Worm (Caenorhabditis elegans) whole organism, L3 larva: Measurements from ENCODE around the gene T05A7.11.

Source experiments
- ZK546.5 ChIP-seq: sonication (generic microtip); optimal IDR thresholded peaks from 2 replicates; lab custom pipeline; 2017; ENCODE audit warnings: missing biosample characterization, missing genetic modification characterization
- aly-2 ChIP-seq: fragments of 150-350 bp; optimal IDR thresholded peaks from 2 replicates; lab custom pipeline; 2014; ENCODE audit warnings: missing biosample characterization, missing genetic modification characterization
- ama-1 ChIP-seq: fragments of 150-350 bp; optimal IDR thresholded peaks from 2 replicates; lab custom pipeline; 2018
- ceh-28 ChIP-seq: fragments of 150-350 bp; optimal IDR thresholded peaks from 2 replicates; lab custom pipeline; 2014; ENCODE audit warnings: missing biosample characterization, missing genetic modification reagents, missing genetic modification characterization
- ceh-9 ChIP-seq: sonication (generic microtip); optimal IDR thresholded peaks from 2 replicates; lab custom pipeline; 2018; ENCODE audit warnings: missing biosample characterization, missing genetic modification characterization
- daf-12 ChIP-seq: fragments of 150-350 bp; optimal IDR thresholded peaks from 2 replicates; lab custom pipeline; 2014; ENCODE audit warnings: missing biosample characterization, missing genetic modification reagents, missing genetic modification characterization
- egl-27 ChIP-seq: sonication (generic microtip); optimal IDR thresholded peaks from 4 replicates; lab custom pipeline; 2017; ENCODE audit warnings: missing biosample characterization, missing genetic modification reagents, missing genetic modification characterization
- egl-5 ChIP-seq: fragments of 150-350 bp; optimal IDR thresholded peaks from 2 replicates; lab custom pipeline; 2017; ENCODE audit warnings: missing biosample characterization, missing genetic modification reagents, missing genetic modification characterization, inconsistent platforms
- elt-1 ChIP-seq: fragments of 150-350 bp; optimal IDR thresholded peaks from 2 replicates; lab custom pipeline; 2014; ENCODE audit warnings: missing biosample characterization, missing genetic modification characterization
- elt-2 ChIP-seq: sonication (generic microtip); optimal IDR thresholded peaks from 2 replicates; lab custom pipeline; 2016; ENCODE audit warnings: missing genetic modification reagents, mild to moderate bottlenecking, missing genetic modification characterization, missing compliant biosample characterization
- elt-3 ChIP-seq, 3 experiments: fragments of 150-350 bp in 1 of 3; sonication (generic microtip) in 2 of 3; optimal IDR thresholded peaks; 2 replicates in 2 of 3; 4 replicates in 1 of 3; lab custom pipeline; 2014 to 2017; ENCODE audit warnings: missing biosample characterization in 3 of 3, missing genetic modification characterization in 3 of 3
- fkh-10 ChIP-seq: sonication (generic microtip); optimal IDR thresholded peaks from 2 replicates; lab custom pipeline; 2017; ENCODE audit warnings: missing biosample characterization, missing genetic modification reagents, missing genetic modification characterization
- fkh-2 ChIP-seq: fragments of 150-350 bp; optimal IDR thresholded peaks from 2 replicates; lab custom pipeline; 2014; ENCODE audit warnings: missing biosample characterization, missing genetic modification reagents, missing genetic modification characterization
- hmg-11 ChIP-seq: sonication (generic microtip); optimal IDR thresholded peaks from 2 replicates; lab custom pipeline; 2016; ENCODE audit warnings: missing genetic modification characterization, missing compliant biosample characterization
- lin-15B ChIP-seq: fragments of 150-350 bp; optimal IDR thresholded peaks from 2 replicates; lab custom pipeline; 2014; ENCODE audit warnings: missing biosample characterization, missing genetic modification characterization
- lin-39 ChIP-seq: fragments of 150-350 bp; optimal IDR thresholded peaks from 2 replicates; lab custom pipeline; 2018; ENCODE audit warnings: missing biosample characterization, missing genetic modification reagents, missing genetic modification characterization
- lsy-12 ChIP-seq: sonication (generic microtip); optimal IDR thresholded peaks from 2 replicates; lab custom pipeline; 2016; ENCODE audit warnings: mild to moderate bottlenecking, missing genetic modification characterization, missing compliant biosample characterization
- mdl-1 ChIP-seq: fragments of 150-350 bp; optimal IDR thresholded peaks from 2 replicates; lab custom pipeline; 2014; ENCODE audit warnings: missing biosample characterization, missing genetic modification characterization
- nfya-1 ChIP-seq: sonication (generic microtip); optimal IDR thresholded peaks from 2 replicates; lab custom pipeline; 2017; ENCODE audit warnings: missing genetic modification characterization, mild to moderate bottlenecking, missing compliant biosample characterization, antibody characterized with exemption, moderate library complexity; ENCODE audit not compliant: insufficient read depth
- nhr-11 ChIP-seq: fragments of 150-350 bp; optimal IDR thresholded peaks from 2 replicates; lab custom pipeline; 2014; ENCODE audit warnings: missing biosample characterization, missing genetic modification characterization
- nhr-23 ChIP-seq: fragments of 150-350 bp; optimal IDR thresholded peaks from 2 replicates; lab custom pipeline; 2014; ENCODE audit warnings: missing biosample characterization, missing genetic modification reagents, missing genetic modification characterization
- nhr-237 ChIP-seq: fragments of 150-350 bp; optimal IDR thresholded peaks from 2 replicates; lab custom pipeline; 2014; ENCODE audit warnings: missing biosample characterization, missing genetic modification characterization
- nhr-25 ChIP-seq: sonication (generic microtip); optimal IDR thresholded peaks from 2 replicates; lab custom pipeline; 2017; ENCODE audit warnings: missing biosample characterization, missing genetic modification characterization
- nhr-43 ChIP-seq: sonication (generic microtip); optimal IDR thresholded peaks from 2 replicates; lab custom pipeline; 2016; ENCODE audit warnings: mild to moderate bottlenecking, missing genetic modification characterization, missing compliant biosample characterization; ENCODE audit not compliant: poor library complexity, severe bottlenecking
- nhr-67 ChIP-seq: fragments of 150-350 bp; optimal IDR thresholded peaks from 2 replicates; lab custom pipeline; 2014; ENCODE audit warnings: missing biosample characterization, missing genetic modification characterization
- nhr-76 ChIP-seq: fragments of 150-350 bp; sonication (generic microtip); optimal IDR thresholded peaks from 5 replicates; lab custom pipeline; 2014; ENCODE audit warnings: missing biosample characterization, missing genetic modification characterization
- pha-4 ChIP-seq: fragments of 150-350 bp; optimal IDR thresholded peaks from 2 replicates; lab custom pipeline; 2014; ENCODE audit warnings: missing biosample characterization, missing genetic modification reagents, missing genetic modification characterization
- pqm-1 ChIP-seq: fragments of 150-350 bp; optimal IDR thresholded peaks from 2 replicates; lab custom pipeline; 2017; ENCODE audit warnings: missing biosample characterization, missing genetic modification characterization, inconsistent platforms
- sea-2 ChIP-seq: fragments of 150-350 bp; sonication (generic microtip); optimal IDR thresholded peaks from 4 replicates; lab custom pipeline; 2014; ENCODE audit warnings: missing biosample characterization, missing genetic modification reagents, missing genetic modification characterization
- skn-1 ChIP-seq: fragments of 150-350 bp; optimal IDR thresholded peaks from 2 replicates; lab custom pipeline; 2014; ENCODE audit warnings: missing biosample characterization, missing genetic modification characterization
- snpc-4 ChIP-seq: fragments of 150-350 bp; optimal IDR thresholded peaks from 2 replicates; lab custom pipeline; 2014; ENCODE audit warnings: missing biosample characterization, missing genetic modification characterization
- tbx-2 ChIP-seq: sonication (generic microtip); optimal IDR thresholded peaks from 2 replicates; lab custom pipeline; 2016; ENCODE audit warnings: mild to moderate bottlenecking, missing genetic modification characterization, missing compliant biosample characterization
- unc-39 ChIP-seq: sonication (generic microtip); optimal IDR thresholded peaks from 4 replicates; lab custom pipeline; 2017; ENCODE audit warnings: missing biosample characterization, missing genetic modification characterization
- zag-1 ChIP-seq: fragments of 150-350 bp; optimal IDR thresholded peaks from 2 replicates; lab custom pipeline; 2014; ENCODE audit warnings: missing biosample characterization, missing genetic modification characterization
- ztf-11 ChIP-seq: fragments of 150-350 bp; optimal IDR thresholded peaks from 2 replicates; lab custom pipeline; 2014; ENCODE audit warnings: missing biosample characterization, missing genetic modification characterization
- ztf-4 ChIP-seq: fragments of 150-350 bp; optimal IDR thresholded peaks from 2 replicates; lab custom pipeline; 2014; ENCODE audit warnings: missing biosample characterization, missing genetic modification characterization

The T05A7.11 gene

ce11 chrII:4665359-4665758 is at the start of gene T05A7.11:
Gene T05A7.11 (minus strand): TSS chrII:4665459.
- TF ChIP-seq nhr-67 (tag; lab: Kevin White, UChicago) (no peak), sea-2 (no peak), ceh-28 (no peak), egl-5 (no peak), lin-39 (tag; lab: Kevin White, UChicago) (no peak), aly-2 (tag; lab: Kevin White, UChicago) (no peak), unc-39 (no peak), nhr-43 (tag; lab: Kevin White, UChicago) (no peak)

- TF ChIP-seq fkh-2 (no peak), pha-4 (tag; lab: Kevin White, UChicago) (no peak), nhr-76 (no peak), snpc-4 (tag; lab: Kevin White, UChicago) (no peak), nhr-25 (tag; lab: Kevin White, UChicago) (no peak), nhr-43 (tag; lab: Kevin White, UChicago) (no peak), egl-27 (no peak), sea-2 (no peak), ceh-9 (tag; lab: Kevin White, UChicago) (no peak), egl-5 (no peak), elt-3 (tag; optimal IDR thresholded peaks at IDR 0.05; lab: Kevin White, UChicago) (no peak), ama-1 (lab: Kevin White, UChicago) (no peak), elt-1 (no peak), fkh-10 (no peak)
- TF ChIP-seq, all 47 proteins: peak for 0
Measured at ce11 chrII:4710813-4711212, 45.6 kb upstream of the T05A7.11 start.

- TF ChIP-seq elt-2 (tag; lab: Kevin White, UChicago) (peak; percentile 28), fkh-2 (no peak), ceh-28 (no peak), lsy-12 (tag; lab: Kevin White, UChicago) (peak; percentile 64), lin-39 (tag; lab: Kevin White, UChicago) (no peak), nhr-43 (tag; lab: Kevin White, UChicago) (peak; percentile 43), ztf-11 (tag; lab: Kevin White, UChicago) (no peak), nhr-67 (tag; lab: Kevin White, UChicago) (no peak), aly-2 (tag; lab: Kevin White, UChicago) (peak; percentile 53)
- TF ChIP-seq, all 47 proteins: peak for 4
Measured at ce11 chrII:4710120-4710519, 44.9 kb upstream of the T05A7.11 start, which contains the start of gene tag-151. Gene tag-151 (plus strand): TSS chrII:4710277.

- TF ChIP-seq nfya-1 (tag; lab: Kevin White, UChicago) (peak; percentile 92), lin-39 (tag; lab: Kevin White, UChicago) (no peak), elt-1 (no peak), daf-12 (tag; lab: Kevin White, UChicago) (no peak), egl-5 (no peak), nhr-43 (tag; lab: Kevin White, UChicago) (peak; percentile 29), mdl-1 (no peak), pha-4 (tag; lab: Kevin White, UChicago) (peak; percentile 77), nhr-25 (tag; lab: Kevin White, UChicago) (peak; percentile 81), fkh-10 (no peak), hmg-11 (peak; percentile 61), skn-1 (tag; lab: Kevin White, UChicago) (peak; percentile 75), ztf-11 (tag; lab: Kevin White, UChicago) (no peak), nhr-237 (tag; lab: Kevin White, UChicago) (no peak), nhr-11 (tag; lab: Kevin White, UChicago) (no peak), pqm-1 (tag; lab: Kevin White, UChicago) (peak; percentile 48), ama-1 (lab: Kevin White, UChicago) (no peak), tbx-2 (tag; lab: Kevin White, UChicago) (no peak), nhr-76 (no peak), zag-1 (no peak), ztf-4 (tag; lab: Kevin White, UChicago) (no peak), nhr-23 (tag; lab: Kevin White, UChicago) (peak; percentile 63), lin-15B (peak; percentile 82), ceh-28 (peak; percentile 36), ZK546.5 (tag; lab: Kevin White, UChicago) (no peak), fkh-2 (no peak), elt-2 (tag; lab: Kevin White, UChicago) (peak; percentile 68), snpc-4 (tag; lab: Kevin White, UChicago) (no peak), lsy-12 (tag; lab: Kevin White, UChicago) (peak; percentile 83), aly-2 (tag; lab: Kevin White, UChicago) (no peak)
- TF ChIP-seq, all 47 proteins: peak for 12
Measured at ce11 chrII:4706359-4706871, 41.2 kb upstream of the T05A7.11 start, which contains the start of the genes F10G7.9 and tsn-1. Gene F10G7.9 (minus strand): TSS chrII:4706485. Gene tsn-1 (plus strand): TSS chrII:4706821.
